Fruit fly (Drosophila melanogaster) whole organism, adult: ENCODE measurements around the gene CG5107.

ENCODE experiments used
- CG12768 ChIP-seq: fragments of 200-800 bp; sonication (Bioruptor generic); optimal IDR thresholded peaks from 2 replicates; lab custom pipeline; 2017; ENCODE audit warnings: missing biosample characterization, missing genetic modification characterization, mild to moderate bottlenecking, moderate library complexity, missing genetic modification reagents
- CG1620 ChIP-seq: fragments of 200-800 bp; sonication (Bioruptor generic); optimal IDR thresholded peaks from 2 replicates; lab custom pipeline; 2016; ENCODE audit warnings: missing biosample characterization, missing genetic modification characterization
- Clk ChIP-seq: fragments of 200-800 bp; sonication (Bioruptor generic); optimal IDR thresholded peaks from 2 replicates; lab custom pipeline; 2017; ENCODE audit warnings: missing biosample characterization, missing genetic modification characterization
- Crg-1 ChIP-seq: fragments of 200-800 bp; sonication (Bioruptor generic); optimal IDR thresholded peaks from 2 replicates; lab custom pipeline; 2016; ENCODE audit warnings: missing biosample characterization, missing genetic modification characterization
- Hr96 ChIP-seq: fragments of 200-800 bp; sonication (Bioruptor generic); optimal IDR thresholded peaks from 2 replicates; lab custom pipeline; 2016; ENCODE audit warnings: missing biosample characterization, missing genetic modification characterization
- Mnt ChIP-seq: fragments of 200-800 bp; sonication (Bioruptor generic); optimal IDR thresholded peaks from 2 replicates; lab custom pipeline; 2016; ENCODE audit warnings: missing biosample characterization, mild to moderate bottlenecking, missing genetic modification characterization
- bab1 ChIP-seq: fragments of 200-800 bp; sonication (Bioruptor generic); optimal IDR thresholded peaks from 3 replicates; lab custom pipeline; 2019; ENCODE audit warnings: missing biosample characterization, mild to moderate bottlenecking, missing genetic modification characterization, moderate library complexity
- kay ChIP-seq: fragments of 200-800 bp; sonication (Bioruptor generic); peaks from one replicate; lab custom pipeline; 2016; ENCODE audit warnings: missing biosample characterization, missing genetic modification characterization, borderline replicate concordance

DNA sequence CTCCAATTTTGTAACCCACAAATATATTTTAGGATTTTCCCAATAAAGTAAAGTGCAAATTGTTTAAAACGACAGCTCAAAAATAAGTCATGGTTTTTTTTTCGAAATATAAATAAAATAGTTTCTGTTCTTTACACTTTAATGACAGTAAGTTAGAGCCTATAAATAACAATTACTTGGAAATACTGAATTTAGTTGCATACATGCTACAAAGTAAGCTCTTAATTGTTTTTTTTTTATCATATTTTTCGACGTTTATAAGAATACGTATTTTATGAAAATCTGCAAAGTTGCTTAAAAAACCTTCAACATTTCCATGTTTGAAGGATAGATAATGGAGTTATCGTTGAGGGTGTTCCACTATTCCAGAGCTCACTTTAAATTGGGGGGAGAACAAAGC lies 12.5 kb downstream of the CG5107 start:
- no peak for TF ChIP-seq kay (GFP tag; lab: Kevin White, UChicago)
- TF ChIP-seq bab1 (GFP tag; lab: Kevin White, UChicago), result no peak
- TF ChIP-seq Mnt (GFP tag; lab: Kevin White, UChicago), result no peak
- TF ChIP-seq Hr96 (GFP tag; lab: Kevin White, UChicago), result no peak
- no peak for TF ChIP-seq CG1620 (GFP tag; lab: Kevin White, UChicago)
- TF ChIP-seq CG12768, result no peak
- no peak for TF ChIP-seq Clk (GFP tag; lab: Kevin White, UChicago)
- no peak for TF ChIP-seq Crg-1
